Fruit fly (Drosophila melanogaster): Measurements from ENCODE around the gene Mes2.

dm6 chr3L:22955202-22955601, 9.7 kb downstream of the Mes2 start, which contains the start of gene CG32461:
- TF ChIP-seq pan (optimal IDR thresholded peaks at IDR 0.05) (no peak), psq (optimal IDR thresholded peaks at IDR 0.05) (no peak), EcR (GFP tag; optimal IDR thresholded peaks at IDR 0.05) (no peak), Dll (optimal IDR thresholded peaks at IDR 0.05) (no peak), CG8478 (optimal IDR thresholded peaks at IDR 0.05) (no peak)
